Worm (Caenorhabditis elegans) whole organism, late embryonic: Measurements from ENCODE around the gene Y75B7AR.1.

Experiments used
- Y22D7AL.16 ChIP-seq: sonication (generic microtip); optimal IDR thresholded peaks from 2 replicates; lab custom pipeline; 2016; ENCODE audit warnings: missing genetic modification characterization, missing compliant biosample characterization
- ama-1 ChIP-seq: fragments of 150-350 bp; optimal IDR thresholded peaks from 2 replicates; lab custom pipeline; 2014
- ceh-14 ChIP-seq: sonication (generic microtip); optimal IDR thresholded peaks from 2 replicates; lab custom pipeline; 2016; ENCODE audit warnings: missing genotype, missing genetic modification characterization, missing compliant biosample characterization
- ceh-18 ChIP-seq: sonication (generic microtip); optimal IDR thresholded peaks from 2 replicates; lab custom pipeline; 2016; ENCODE audit warnings: missing genetic modification characterization, missing compliant biosample characterization
- ceh-2 ChIP-seq: sonication (generic microtip); optimal IDR thresholded peaks from 2 replicates; lab custom pipeline; 2016; ENCODE audit warnings: missing genotype, missing genetic modification characterization, missing compliant biosample characterization
- ceh-24 ChIP-seq: sonication (generic microtip); optimal IDR thresholded peaks from 2 replicates; lab custom pipeline; 2016; ENCODE audit warnings: mild to moderate bottlenecking, missing genetic modification characterization, missing compliant biosample characterization
- ceh-30 ChIP-seq: fragments of 150-350 bp; optimal IDR thresholded peaks from 2 replicates; lab custom pipeline; 2014; ENCODE audit warnings: missing biosample characterization, missing genetic modification characterization
- ceh-31 ChIP-seq: sonication (generic microtip); optimal IDR thresholded peaks from 2 replicates; lab custom pipeline; 2016; ENCODE audit warnings: missing genetic modification characterization, missing compliant biosample characterization
- ceh-6 ChIP-seq: fragments of 200-800 bp; sonication (Bioruptor generic); optimal IDR thresholded peaks from 2 replicates; lab custom pipeline; 2018; ENCODE audit warnings: mild to moderate bottlenecking, missing genetic modification characterization, missing compliant biosample characterization
- ceh-9 ChIP-seq: sonication (generic microtip); optimal IDR thresholded peaks from 2 replicates; lab custom pipeline; 2016; ENCODE audit warnings: mild to moderate bottlenecking, missing genetic modification characterization, inconsistent platforms, missing compliant biosample characterization
- che-1 ChIP-seq: sonication (generic microtip); optimal IDR thresholded peaks from 2 replicates; lab custom pipeline; 2016; ENCODE audit warnings: mild to moderate bottlenecking, missing genetic modification characterization, missing compliant biosample characterization
- dve-1 ChIP-seq: sonication (generic microtip); optimal IDR thresholded peaks from 2 replicates; lab custom pipeline; 2017; ENCODE audit warnings: antibody characterized with exemption, mild to moderate bottlenecking, missing genetic modification characterization, missing compliant biosample characterization
- ets-4 ChIP-seq: sonication (generic microtip); optimal IDR thresholded peaks from 2 replicates; lab custom pipeline; 2016; ENCODE audit warnings: missing genetic modification characterization, missing compliant biosample characterization
- fax-1 ChIP-seq: sonication (generic microtip); optimal IDR thresholded peaks from 2 replicates; lab custom pipeline; 2016; ENCODE audit warnings: missing genotype, missing genetic modification characterization, missing compliant biosample characterization
- fkh-6 ChIP-seq: sonication (generic microtip); optimal IDR thresholded peaks from 2 replicates; lab custom pipeline; 2016; ENCODE audit warnings: missing genetic modification characterization, missing compliant biosample characterization
- gmeb-2 ChIP-seq: sonication (generic microtip); optimal IDR thresholded peaks from 2 replicates; lab custom pipeline; 2016; ENCODE audit warnings: missing genetic modification characterization, inconsistent platforms, missing compliant biosample characterization
- hlh-13 ChIP-seq: fragments of 200-800 bp; sonication (Bioruptor generic); optimal IDR thresholded peaks from 2 replicates; lab custom pipeline; 2018; ENCODE audit warnings: mild to moderate bottlenecking, missing genetic modification characterization, missing compliant biosample characterization
- hlh-8 ChIP-seq: sonication (generic microtip); optimal IDR thresholded peaks from 2 replicates; lab custom pipeline; 2016; ENCODE audit warnings: missing genotype, missing genetic modification characterization, missing compliant biosample characterization
- lin-11 ChIP-seq: fragments of 200-800 bp; sonication (Bioruptor generic); optimal IDR thresholded peaks from 2 replicates; lab custom pipeline; 2018; ENCODE audit warnings: mild to moderate bottlenecking, missing genetic modification characterization, missing compliant biosample characterization
- madf-2 ChIP-seq: sonication (generic microtip); optimal IDR thresholded peaks from 2 replicates; lab custom pipeline; 2017; ENCODE audit warnings: missing genetic modification characterization, missing compliant biosample characterization
- nfya-1 ChIP-seq: sonication (generic microtip); optimal IDR thresholded peaks from 2 replicates; lab custom pipeline; 2017; ENCODE audit warnings: missing genetic modification characterization, mild to moderate bottlenecking, missing compliant biosample characterization, antibody characterized with exemption, moderate library complexity
- nhr-11 ChIP-seq: fragments of 150-350 bp; optimal IDR thresholded peaks from 2 replicates; lab custom pipeline; 2014; ENCODE audit warnings: missing biosample characterization, missing genetic modification characterization
- pag-3 ChIP-seq: sonication (generic microtip); optimal IDR thresholded peaks from 2 replicates; lab custom pipeline; 2016; ENCODE audit warnings: missing compliant biosample characterization, missing genetic modification characterization, borderline replicate concordance
- pat-9 ChIP-seq: fragments of 200-800 bp; sonication (Bioruptor generic); optimal IDR thresholded peaks from 2 replicates; lab custom pipeline; 2018; ENCODE audit warnings: mild to moderate bottlenecking, missing genetic modification characterization, moderate library complexity, missing compliant biosample characterization
- pax-1 ChIP-seq: fragments of 150-350 bp; optimal IDR thresholded peaks from 2 replicates; lab custom pipeline; 2014; ENCODE audit warnings: missing biosample characterization, missing genetic modification characterization
- pros-1 ChIP-seq: fragments of 150-350 bp; optimal IDR thresholded peaks from 2 replicates; lab custom pipeline; 2014; ENCODE audit warnings: missing biosample characterization, missing genetic modification reagents, missing genetic modification characterization
- ref-2 ChIP-seq: sonication (generic microtip); optimal IDR thresholded peaks from 2 replicates; lab custom pipeline; 2016; ENCODE audit warnings: missing genetic modification characterization, missing compliant biosample characterization
- rnt-1 ChIP-seq: sonication (generic microtip); optimal IDR thresholded peaks from 2 replicates; lab custom pipeline; 2016; ENCODE audit warnings: missing genetic modification characterization, missing compliant biosample characterization
- sox-2 ChIP-seq: fragments of 200-800 bp; sonication (Bioruptor generic); IDR thresholded peaks from 2 replicates; pipeline ENCODE4 v1.3.6; 2022; ENCODE audit warnings: missing genetic modification reagents, missing genetic modification characterization, missing compliant biosample characterization
- sox-4 ChIP-seq: sonication (generic microtip); optimal IDR thresholded peaks from 2 replicates; lab custom pipeline; 2017; ENCODE audit warnings: mild to moderate bottlenecking, missing genetic modification characterization, inconsistent platforms, missing compliant biosample characterization
- syd-9 ChIP-seq: sonication (generic microtip); optimal IDR thresholded peaks from 2 replicates; lab custom pipeline; 2016; ENCODE audit warnings: mild to moderate bottlenecking, missing genetic modification characterization, moderate library complexity, missing compliant biosample characterization
- ttx-3 ChIP-seq: sonication (generic microtip); optimal IDR thresholded peaks from 2 replicates; lab custom pipeline; 2016; ENCODE audit warnings: missing genetic modification reagents, missing genetic modification characterization, missing compliant biosample characterization
- unc-42 ChIP-seq: sonication (generic microtip); optimal IDR thresholded peaks from 2 replicates; lab custom pipeline; 2016; ENCODE audit warnings: missing genotype, missing genetic modification characterization, missing compliant biosample characterization

The Y75B7AR.1 gene

ce11 chrV:1352321-1352720, 40.5 kb downstream of the Y75B7AR.1 start:
- no peak for TF ChIP-seq syd-9 (tag; lab: Kevin White, UChicago)
- no peak for TF ChIP-seq nfya-1 (tag; lab: Kevin White, UChicago)
- no peak for TF ChIP-seq madf-2 (tag; lab: Kevin White, UChicago)
- TF ChIP-seq ceh-24 (tag; lab: Kevin White, UChicago), result no peak
- TF ChIP-seq ceh-9 (tag; lab: Kevin White, UChicago), result no peak
- no peak for TF ChIP-seq ttx-3
- TF ChIP-seq hlh-13, result no peak
- TF ChIP-seq ets-4 (tag; lab: Kevin White, UChicago), result no peak
- no peak for TF ChIP-seq ref-2 (tag; lab: Kevin White, UChicago)
- TF ChIP-seq sox-2 (GFP tag; lab: Robert Waterston, UW), result no peak

ce11 chrV:1351826-1352225, 41.0 kb downstream of the Y75B7AR.1 start, which contains the start of gene glb-33:
Gene glb-33 (plus strand): TSS chrV:1352126.
- TF ChIP-seq nhr-11 (tag; lab: Kevin White, UChicago), result no peak
- TF ChIP-seq madf-2 (tag; lab: Kevin White, UChicago), result no peak
- TF ChIP-seq ref-2 (tag; lab: Kevin White, UChicago), result no peak
- TF ChIP-seq pros-1, result no peak
- no peak for TF ChIP-seq ceh-2 (tag; lab: Kevin White, UChicago)
- no peak for TF ChIP-seq ama-1 (lab: Kevin White, UChicago)
- no peak for TF ChIP-seq pax-1 (tag; lab: Kevin White, UChicago)
- no peak for TF ChIP-seq ceh-30 (tag; lab: Kevin White, UChicago)
- no peak for TF ChIP-seq Y22D7AL.16 (tag; lab: Kevin White, UChicago)
- no peak for TF ChIP-seq fkh-6 (tag; lab: Kevin White, UChicago)
- TF ChIP-seq fax-1 (tag; lab: Kevin White, UChicago), result no peak
- no peak for TF ChIP-seq ceh-6
- no peak for TF ChIP-seq hlh-8
- no peak for TF ChIP-seq che-1 (tag; lab: Kevin White, UChicago)
- no peak for TF ChIP-seq dve-1 (tag; lab: Kevin White, UChicago)
- TF ChIP-seq ceh-14 (tag; lab: Kevin White, UChicago), result no peak
- TF ChIP-seq pat-9, result no peak
- no peak for TF ChIP-seq ceh-31 (tag; lab: Kevin White, UChicago)
- no peak for TF ChIP-seq gmeb-2 (tag; lab: Kevin White, UChicago)
- no peak for TF ChIP-seq lin-11 (tag; lab: Kevin White, UChicago)

ce11 chrV:1349802-1350201, 43.0 kb downstream of the Y75B7AR.1 start:
- TF ChIP-seq sox-4 (tag; lab: Kevin White, UChicago), result no peak
- no peak for TF ChIP-seq pag-3 (tag; lab: Kevin White, UChicago)
- peak; percentile 16 for TF ChIP-seq ceh-31 (tag; lab: Kevin White, UChicago)
- peak; percentile 86 for TF ChIP-seq unc-42 (tag; lab: Kevin White, UChicago)
- TF ChIP-seq, all 69 proteins: peak for 2

ce11 chrV:1342712-1343111, 50.1 kb downstream of the Y75B7AR.1 start:
- TF ChIP-seq madf-2 (tag; lab: Kevin White, UChicago) (no peak), unc-42 (tag; lab: Kevin White, UChicago) (peak; percentile 73)
- TF ChIP-seq, all 69 proteins: peak for 1

- TF ChIP-seq ceh-18 (tag; lab: Kevin White, UChicago) (no peak), fkh-6 (tag; lab: Kevin White, UChicago) (no peak), ref-2 (tag; lab: Kevin White, UChicago) (no peak), dve-1 (tag; lab: Kevin White, UChicago) (peak; percentile 94), rnt-1 (tag; lab: Kevin White, UChicago) (no peak), ets-4 (tag; lab: Kevin White, UChicago) (no peak)
These were observed 51.3 kb downstream of the Y75B7AR.1 start for ce11 chrV:1341276-1342050.
